Fruit fly (Drosophila melanogaster): ENCODE results near the gene CG4907.
A peak's percentile ranks its signal among the peaks of the same experiment; 100 is the strongest.

Gene CG4907

DNA sequence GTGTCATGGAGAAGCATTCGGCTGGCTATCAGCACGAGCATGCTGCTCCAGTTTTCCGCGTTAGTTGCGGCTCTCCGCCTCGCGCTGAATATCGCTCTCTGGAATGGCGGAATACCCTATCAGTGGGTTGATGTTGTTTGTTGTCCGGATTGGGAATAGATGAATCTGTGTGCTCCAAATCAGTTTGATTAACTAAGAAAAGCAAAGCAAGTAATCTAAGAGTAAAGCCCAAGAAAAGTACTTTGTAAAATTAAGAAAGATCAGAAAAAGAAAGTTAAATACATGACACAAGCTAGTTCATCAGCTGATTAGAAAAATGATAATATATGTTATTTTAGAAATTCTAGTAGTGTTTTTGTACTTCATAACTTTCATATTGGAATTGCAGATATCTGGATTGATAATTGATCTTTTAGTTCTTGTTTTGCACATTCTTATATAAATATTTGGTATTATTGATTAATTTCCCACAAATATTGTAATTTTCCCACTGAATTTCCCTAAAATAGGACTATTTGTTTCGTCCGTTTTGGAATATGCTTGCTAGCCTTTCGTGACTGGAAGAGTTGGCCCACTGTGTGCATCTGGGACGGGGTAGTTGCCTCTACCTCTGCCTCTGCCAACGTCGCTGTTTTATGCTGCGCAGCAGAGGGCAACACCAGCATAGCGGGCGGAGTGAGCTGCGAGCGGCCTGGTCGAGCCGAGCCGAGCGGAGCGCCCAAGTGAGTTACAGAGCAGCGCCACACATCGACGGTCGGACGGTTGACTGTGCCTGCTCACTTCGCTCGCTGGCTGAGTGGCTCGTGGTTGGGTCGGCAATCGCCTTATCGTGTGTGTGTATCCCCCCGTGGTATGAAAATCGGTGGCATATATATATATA is 43.6 kb upstream of the CG4907 start (continued):
- no peak for TF ChIP-seq nau (GFP tag; optimal IDR thresholded peaks at IDR 0.05)
- TF ChIP-seq ewg (GFP tag; optimal IDR thresholded peaks at IDR 0.05): peak; percentile 23
- no peak for TF ChIP-seq gt (GFP tag; IDR thresholded peaks at IDR 0.05)
- TF ChIP-seq CG33213 (GFP tag; optimal IDR thresholded peaks at IDR 0.05): no peak
- peak; percentile 64 for TF ChIP-seq Hsf (GFP tag; optimal IDR thresholded peaks at IDR 0.05)
- peak; percentile 89 for TF ChIP-seq CG7556 (GFP tag; optimal IDR thresholded peaks at IDR 0.05)
- TF ChIP-seq pnt (GFP tag; optimal IDR thresholded peaks at IDR 0.05): peak; percentile 47
- no peak for TF ChIP-seq ac (GFP tag; optimal IDR thresholded peaks at IDR 0.05)
- peak; percentile 47 for TF ChIP-seq org-1 (GFP tag; optimal IDR thresholded peaks at IDR 0.05)
- TF ChIP-seq phol (tag; optimal IDR thresholded peaks at IDR 0.05): peak; percentile 74
- no peak for TF ChIP-seq vnd (GFP tag; IDR thresholded peaks at IDR 0.05; ENCODE audit: partially characterized antibody)
- no peak for TF ChIP-seq Hey (tag; optimal IDR thresholded peaks at IDR 0.05)
- TF ChIP-seq lab (GFP tag; optimal IDR thresholded peaks at IDR 0.05): peak; percentile 44
- TF ChIP-seq CG10565 (GFP tag; optimal IDR thresholded peaks at IDR 0.05): no peak
- peak; percentile 98 for TF ChIP-seq Adf1 (GFP tag; IDR thresholded peaks at IDR 0.05)
- peak; percentile 68 for TF ChIP-seq CG17328 (GFP tag; IDR thresholded peaks at IDR 0.05)
- TF ChIP-seq fd64A (GFP tag; optimal IDR thresholded peaks at IDR 0.05): peak; percentile 46
- TF ChIP-seq caup (GFP tag; optimal IDR thresholded peaks at IDR 0.05; ENCODE audit: severe bottlenecking): peak; percentile 9
- TF ChIP-seq fru (optimal IDR thresholded peaks at IDR 0.05): no peak
- peak; percentile 81 for TF ChIP-seq CG9437 (GFP tag; optimal IDR thresholded peaks at IDR 0.05)
- TF ChIP-seq CG17912 (GFP tag; optimal IDR thresholded peaks at IDR 0.05): no peak
- peak; percentile 27 for TF ChIP-seq CG4730 (GFP tag; IDR thresholded peaks at IDR 0.05)
- peak; percentile 30 for TF ChIP-seq CG2116 (GFP tag; optimal IDR thresholded peaks at IDR 0.05)
- peak; percentile 39 for TF ChIP-seq CG10654 (GFP tag; optimal IDR thresholded peaks at IDR 0.05)
- TF ChIP-seq Ptx1 (GFP tag; IDR thresholded peaks at IDR 0.05): peak; percentile 65
- TF ChIP-seq CG15011 (GFP tag; optimal IDR thresholded peaks at IDR 0.05): peak; percentile 45
- peak; percentile 43 for TF ChIP-seq CG1602 (GFP tag; optimal IDR thresholded peaks at IDR 0.05)
- no peak for TF ChIP-seq CG11093 (GFP tag; IDR thresholded peaks at IDR 0.05)
- peak; percentile 37; the same call in 1 of the 2 replicates for TF ChIP-seq ssp (GFP tag; IDR thresholded peaks at IDR 0.05)
- no peak for TF ChIP-seq NC2β (GFP tag; optimal IDR thresholded peaks at IDR 0.05)
- peak; percentile 61 to 66 for TF ChIP-seq Trl (optimal IDR thresholded peaks at IDR 0.05)
- peak; percentile 22 for TF ChIP-seq Trl (GFP tag; optimal IDR thresholded peaks at IDR 0.05)
- peak; percentile 83 for TF ChIP-seq ci (GFP tag; IDR thresholded peaks at IDR 0.05)
- TF ChIP-seq H2.0 (GFP tag; IDR thresholded peaks at IDR 0.05): peak; percentile 58
- peak; percentile 83 for TF ChIP-seq CG11504 (tag; optimal IDR thresholded peaks at IDR 0.05)
- TF ChIP-seq gce (GFP tag; IDR thresholded peaks at IDR 0.05): peak; percentile 65; the same call in 2 of the 3 replicates
- no peak for TF ChIP-seq Dip2 (GFP tag; IDR thresholded peaks at IDR 0.05)
- peak; percentile 45; the same call in 1 of the 2 replicates for TF ChIP-seq CG10366 (GFP tag; IDR thresholded peaks at IDR 0.05)
- TF ChIP-seq CG31365 (tag; optimal IDR thresholded peaks at IDR 0.05): no peak
- TF ChIP-seq danr (GFP tag; IDR thresholded peaks at IDR 0.05): 0 out of 2 replicates have a peak, but pooled peaks have one; percentile 8
- TF ChIP-seq CG8388 (GFP tag; optimal IDR thresholded peaks at IDR 0.05): peak; percentile 52
- peak; percentile 26 for TF ChIP-seq Nf-YB (GFP tag; optimal IDR thresholded peaks at IDR 0.05)
- TF ChIP-seq zfh1 (GFP tag; IDR thresholded peaks at IDR 0.05): peak; percentile 42; the same call in 2 of the 3 replicates
- TF ChIP-seq CG14441 (GFP tag; IDR thresholded peaks at IDR 0.05): peak; percentile 62
- peak; percentile 11 for TF ChIP-seq CrebB (tag; optimal IDR thresholded peaks at IDR 0.05)
- peak; percentile 60 for TF ChIP-seq CG17829 (tag; optimal IDR thresholded peaks at IDR 0.05)
- peak; percentile 63 for TF ChIP-seq CG13775 (GFP tag; optimal IDR thresholded peaks at IDR 0.05)
- TF ChIP-seq mam (GFP tag; optimal IDR thresholded peaks at IDR 0.05): peak; percentile 58
- TF ChIP-seq Ada2b (GFP tag; IDR thresholded peaks at IDR 0.05): peak; percentile 57
- TF ChIP-seq CG9876 (GFP tag; optimal IDR thresholded peaks at IDR 0.05): no peak

All from whole organism, embryonic.